Fruit fly (Drosophila melanogaster) whole organism, prepupa: ENCODE measurements around the gene Cyp4ac2.

Experiments used
- Blimp-1 ChIP-seq: fragments of 200-800 bp; sonication (Bioruptor generic); optimal IDR thresholded peaks from 3 replicates; lab custom pipeline; 2017; ENCODE audit warnings: missing biosample characterization, missing genetic modification characterization, mild to moderate bottlenecking, moderate library complexity, missing genetic modification reagents
- CG10669 ChIP-seq: fragments of 200-800 bp; sonication (Bioruptor generic); optimal IDR thresholded peaks from 3 replicates; lab custom pipeline; 2018; ENCODE audit warnings: missing biosample characterization, mild to moderate bottlenecking, missing genetic modification characterization, moderate library complexity
- CG1621 ChIP-seq: fragments of 200-800 bp; sonication (Bioruptor generic); optimal IDR thresholded peaks from 3 replicates; lab custom pipeline; 2018; ENCODE audit warnings: missing biosample characterization, mild to moderate bottlenecking, missing genetic modification characterization
- CG16779 ChIP-seq: fragments of 200-800 bp; sonication (Bioruptor generic); optimal IDR thresholded peaks from 3 replicates; lab custom pipeline; 2017; ENCODE audit warnings: missing biosample characterization, mild to moderate bottlenecking, missing genetic modification characterization
- CG32006 ChIP-seq: fragments of 200-800 bp; sonication (Bioruptor generic); optimal IDR thresholded peaks from 3 replicates; lab custom pipeline; 2017; ENCODE audit warnings: missing biosample characterization, mild to moderate bottlenecking, missing genetic modification characterization
- CG34406 ChIP-seq: fragments of 200-800 bp; sonication (Bioruptor generic); optimal IDR thresholded peaks from 3 replicates; lab custom pipeline; 2016; ENCODE audit warnings: missing biosample characterization, missing genetic modification characterization
- CG3919 ChIP-seq: fragments of 200-800 bp; sonication (Bioruptor generic); optimal IDR thresholded peaks from 3 replicates; lab custom pipeline; 2016; ENCODE audit warnings: missing biosample characterization, missing genetic modification characterization
- CG4318 ChIP-seq: fragments of 200-800 bp; sonication (Bioruptor generic); optimal IDR thresholded peaks from 3 replicates; lab custom pipeline; 2017; ENCODE audit warnings: missing biosample characterization, mild to moderate bottlenecking, missing genetic modification characterization
- CG6163 ChIP-seq: fragments of 200-800 bp; sonication (Bioruptor generic); IDR thresholded peaks from 3 replicates; pipeline ENCODE4 v1.3.6; 2022; ENCODE audit warnings: missing biosample characterization, missing genetic modification characterization
- CG6276 ChIP-seq: fragments of 200-800 bp; sonication (Bioruptor generic); optimal IDR thresholded peaks from 2 replicates; lab custom pipeline; 2017; ENCODE audit warnings: missing biosample characterization, mild to moderate bottlenecking, missing genetic modification characterization
- CG6792 ChIP-seq: fragments of 200-800 bp; sonication (Bioruptor generic); optimal IDR thresholded peaks from 3 replicates; lab custom pipeline; 2016; ENCODE audit warnings: missing biosample characterization, missing genetic modification characterization
- CG6808 ChIP-seq: fragments of 200-800 bp; sonication (Bioruptor generic); optimal IDR thresholded peaks from 3 replicates; lab custom pipeline; 2017; ENCODE audit warnings: missing biosample characterization, missing genetic modification characterization, mild to moderate bottlenecking, moderate library complexity, missing genetic modification reagents
- CG6854 ChIP-seq: fragments of 200-800 bp; sonication (Bioruptor generic); optimal IDR thresholded peaks from 2 replicates; lab custom pipeline; 2017; ENCODE audit warnings: missing biosample characterization, mild to moderate bottlenecking, missing genetic modification characterization
- CG8119 ChIP-seq: fragments of 200-800 bp; sonication (Bioruptor generic); IDR thresholded peaks from 3 replicates; pipeline ENCODE4 v1.3.6; 2022; ENCODE audit warnings: missing biosample characterization, missing genetic modification characterization
- CG8632 ChIP-seq: fragments of 200-800 bp; sonication (Bioruptor generic); optimal IDR thresholded peaks from 3 replicates; lab custom pipeline; 2016; ENCODE audit warnings: missing biosample characterization, missing genetic modification characterization
- CG9139 ChIP-seq: fragments of 200-800 bp; sonication (Bioruptor generic); optimal IDR thresholded peaks from 3 replicates; lab custom pipeline; 2017; ENCODE audit warnings: missing biosample characterization, mild to moderate bottlenecking, missing genetic modification characterization
- Eip75B ChIP-seq: fragments of 200-800 bp; sonication (Bioruptor generic); optimal IDR thresholded peaks from 3 replicates; lab custom pipeline; 2016; ENCODE audit warnings: missing biosample characterization, missing genetic modification characterization
- Eip78C ChIP-seq: fragments of 200-800 bp; sonication (Bioruptor generic); peaks from one replicate; lab custom pipeline; 2016; ENCODE audit warnings: missing biosample characterization, missing genetic modification characterization
- Eip93F ChIP-seq: fragments of 200-800 bp; sonication (Bioruptor generic); optimal IDR thresholded peaks from 2 replicates; lab custom pipeline; 2016; ENCODE audit warnings: missing biosample characterization, mild to moderate bottlenecking, missing genetic modification characterization
- Gug ChIP-seq: fragments of 200-800 bp; sonication (Bioruptor generic); IDR thresholded peaks from 2 replicates; pipeline ENCODE4 v1.3.6; 2022; ENCODE audit warnings: missing biosample characterization, missing genetic modification characterization
- Hr38 ChIP-seq: sonication (Bioruptor generic); optimal IDR thresholded peaks from 2 replicates; lab custom pipeline; 2016; ENCODE audit warnings: missing biosample characterization, missing genetic modification characterization
- Hr39 ChIP-seq: fragments of 200-800 bp; sonication (Bioruptor generic); optimal IDR thresholded peaks from 2 replicates; lab custom pipeline; 2016; ENCODE audit warnings: missing biosample characterization, missing genetic modification characterization
- Hr4 ChIP-seq: fragments of 200-800 bp; sonication (Bioruptor generic); optimal IDR thresholded peaks from 3 replicates; lab custom pipeline; 2016; ENCODE audit warnings: missing biosample characterization, missing genetic modification characterization
- Met ChIP-seq: fragments of 200-800 bp; sonication (Bioruptor generic); optimal IDR thresholded peaks from 3 replicates; lab custom pipeline; 2016; ENCODE audit warnings: missing biosample characterization, missing genetic modification characterization
- Sox102F ChIP-seq: fragments of 200-800 bp; sonication (Bioruptor generic); optimal IDR thresholded peaks from 2 replicates; lab custom pipeline; 2016; ENCODE audit warnings: missing biosample characterization, mild to moderate bottlenecking, missing genetic modification characterization
- Sox15 ChIP-seq: fragments of 200-800 bp; sonication (Bioruptor generic); optimal IDR thresholded peaks from 3 replicates; lab custom pipeline; 2016; ENCODE audit warnings: missing biosample characterization, missing genetic modification characterization
- achi ChIP-seq: fragments of 200-800 bp; sonication (Bioruptor generic); optimal IDR thresholded peaks from 3 replicates; lab custom pipeline; 2016; ENCODE audit warnings: missing biosample characterization, missing genetic modification characterization
- acj6 ChIP-seq: fragments of 200-800 bp; sonication (Bioruptor generic); optimal IDR thresholded peaks from 3 replicates; lab custom pipeline; 2016; ENCODE audit warnings: missing biosample characterization, missing genetic modification characterization
- dsx ChIP-seq: fragments of 200-800 bp; optimal IDR thresholded peaks from 3 replicates; lab custom pipeline; 2019; ENCODE audit warnings: missing biosample characterization, mild to moderate bottlenecking, missing genetic modification characterization, moderate library complexity; ENCODE audit not compliant: poor library complexity, severe bottlenecking
- eg ChIP-seq: fragments of 200-800 bp; sonication (Bioruptor generic); IDR thresholded peaks from 3 replicates; pipeline ENCODE4 v1.3.6; 2022; ENCODE audit warnings: missing biosample characterization, missing genetic modification characterization
- esn ChIP-seq: fragments of 200-800 bp; sonication (Bioruptor generic); optimal IDR thresholded peaks from 2 replicates; lab custom pipeline; 2016; ENCODE audit warnings: missing biosample characterization, mild to moderate bottlenecking, missing genetic modification characterization, moderate library complexity
- lz ChIP-seq: fragments of 200-800 bp; sonication (Bioruptor generic); optimal IDR thresholded peaks from 3 replicates; lab custom pipeline; 2016; ENCODE audit warnings: missing biosample characterization, missing genetic modification characterization
- net ChIP-seq: fragments of 200-800 bp; sonication (Bioruptor generic); optimal IDR thresholded peaks from 3 replicates; lab custom pipeline; 2016; ENCODE audit warnings: missing biosample characterization, missing genetic modification characterization
- ss ChIP-seq, 2 experiments: fragments of 200-800 bp; sonication (Bioruptor generic); optimal IDR thresholded peaks; 2 replicates in 1 of 2; 3 replicates in 1 of 2; lab custom pipeline; 2017 to 2018; ENCODE audit warnings: mild to moderate bottlenecking in 2 of 2, missing biosample characterization in 2 of 2, missing genetic modification characterization in 2 of 2, moderate library complexity in 1 of 2
- svp ChIP-seq: fragments of 200-800 bp; sonication (Bioruptor generic); peaks from one replicate; lab custom pipeline; 2016; ENCODE audit warnings: missing biosample characterization, missing genetic modification characterization
- topi ChIP-seq: fragments of 200-800 bp; sonication (Bioruptor generic); optimal IDR thresholded peaks from 3 replicates; lab custom pipeline; 2016; ENCODE audit warnings: missing biosample characterization, missing genetic modification characterization
- vri ChIP-seq: fragments of 200-800 bp; sonication (Bioruptor generic); optimal IDR thresholded peaks from 3 replicates; lab custom pipeline; 2016; ENCODE audit warnings: missing biosample characterization, mild to moderate bottlenecking, missing genetic modification characterization

The Cyp4ac2 gene

DNA sequence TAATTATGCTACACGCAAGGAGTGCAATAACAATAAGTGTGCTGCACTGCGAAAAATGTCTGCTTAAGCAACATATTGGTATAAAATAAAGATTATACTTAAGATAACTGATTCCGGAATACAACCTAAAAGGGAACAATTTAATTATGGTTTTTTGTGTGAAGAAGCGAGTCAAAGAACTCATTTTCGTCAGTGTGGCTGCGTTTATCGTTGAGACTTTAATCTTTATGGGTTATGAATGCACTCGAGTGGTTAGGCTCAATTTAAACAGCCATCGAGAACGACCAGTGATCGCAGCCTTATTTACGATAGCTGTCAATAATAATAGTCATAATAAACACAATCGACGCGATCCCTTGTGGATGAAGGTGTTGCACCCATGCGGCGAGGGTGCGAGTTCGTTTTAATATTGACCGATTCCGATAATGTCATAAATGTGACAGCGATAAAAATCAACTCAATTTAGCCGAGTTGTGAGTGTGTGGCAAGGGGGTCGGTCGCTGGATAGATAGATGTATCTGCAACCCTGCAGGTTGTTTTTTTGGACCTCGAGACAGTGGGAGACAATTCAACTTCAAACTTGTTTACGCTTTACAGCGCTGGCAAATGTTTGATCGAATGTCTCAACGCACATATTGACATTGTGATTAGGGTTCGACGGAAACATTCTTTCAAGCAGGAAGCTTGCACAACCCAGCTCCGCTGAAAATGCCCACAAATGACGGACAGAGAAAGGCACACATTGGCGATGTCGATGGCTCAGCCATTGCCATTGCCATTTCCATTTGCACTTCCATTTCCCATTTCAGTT lies 10.0 kb upstream of the Cyp4ac2 start (continued):
- TF ChIP-seq CG9139 (GFP tag; lab: Kevin White, UChicago), result peak; percentile 12
- TF ChIP-seq CG34406 (GFP tag; lab: Kevin White, UChicago), result peak; percentile 61
- TF ChIP-seq CG3919 (GFP tag; lab: Kevin White, UChicago), result peak; percentile 47
- TF ChIP-seq CG1621, result peak; percentile 9
- peak; percentile 88 for TF ChIP-seq esn (GFP tag; lab: Kevin White, UChicago)
- peak; percentile 88 for TF ChIP-seq Eip78C (GFP tag; lab: Kevin White, UChicago)
- TF ChIP-seq Met (GFP tag; lab: Kevin White, UChicago), result peak; percentile 89
- peak; percentile 61 for TF ChIP-seq CG6792 (GFP tag; lab: Kevin White, UChicago)
- peak; percentile 64 for TF ChIP-seq CG8632
- TF ChIP-seq Eip93F (GFP tag; lab: Kevin White, UChicago), result peak; percentile 84
- TF ChIP-seq CG10669 (GFP tag; lab: Kevin White, UChicago), result peak; percentile 59
- peak; percentile 44; the same call in 1 of the 3 replicates for TF ChIP-seq CG8119 (GFP tag; lab: Robert Waterston, UW)
- TF ChIP-seq CG6163 (GFP tag; lab: Robert Waterston, UW), result peak; percentile 80
- TF ChIP-seq Gug (GFP tag; lab: Robert Waterston, UW), result peak; percentile 20; the same call in 1 of the 2 replicates
- TF ChIP-seq Blimp-1 (GFP tag; lab: Kevin White, UChicago), result peak; percentile 25
- peak; percentile 53 for TF ChIP-seq Eip75B (GFP tag; lab: Kevin White, UChicago)
- TF ChIP-seq CG4318 (GFP tag; lab: Kevin White, UChicago), result peak; percentile 6
- peak; percentile 86 for TF ChIP-seq Sox102F (GFP tag; lab: Kevin White, UChicago)
- TF ChIP-seq achi (GFP tag; lab: Kevin White, UChicago), result peak; percentile 63
- TF ChIP-seq svp (GFP tag; lab: Kevin White, UChicago), result peak; percentile 98
- peak; percentile 51 for TF ChIP-seq Hr4 (GFP tag; lab: Kevin White, UChicago)
- TF ChIP-seq Hr38, result no peak
- peak; percentile 56 for TF ChIP-seq net (GFP tag; lab: Kevin White, UChicago)
- TF ChIP-seq CG32006 (GFP tag; lab: Kevin White, UChicago), result peak; percentile 26
- TF ChIP-seq topi (GFP tag; lab: Kevin White, UChicago), result peak; percentile 84
- peak; percentile 64 for TF ChIP-seq eg (GFP tag; lab: Robert Waterston, UW)
- TF ChIP-seq Sox15 (GFP tag; lab: Kevin White, UChicago), result peak; percentile 54
- TF ChIP-seq acj6 (GFP tag; lab: Kevin White, UChicago), result peak; percentile 78

dm6 chr2L:5259076-5259843 lies 6.9 kb upstream of the Cyp4ac2 start:
- TF ChIP-seq ss (GFP tag; optimal IDR thresholded peaks at IDR 0.05; lab: Kevin White, UChicago), result peak; percentile 41 to 77
- TF ChIP-seq CG1621, result peak; percentile 11
- TF ChIP-seq lz (GFP tag; lab: Kevin White, UChicago), result no peak
- TF ChIP-seq dsx (GFP tag; lab: Kevin White, UChicago), result peak; percentile 35
- TF ChIP-seq CG6808 (GFP tag; lab: Kevin White, UChicago), result peak; percentile 23
- TF ChIP-seq vri (GFP tag; lab: Kevin White, UChicago), result peak; percentile 66
- peak; percentile 13 for TF ChIP-seq Sox102F (GFP tag; lab: Kevin White, UChicago)
- peak; percentile 3 for TF ChIP-seq CG6854
- TF ChIP-seq CG16779 (tag; lab: Kevin White, UChicago), result no peak
- TF ChIP-seq Hr39 (GFP tag; lab: Kevin White, UChicago), result no peak
- 0 out of 3 replicates have a peak, but pooled peaks have one; percentile 29 for TF ChIP-seq CG6163 (GFP tag; lab: Robert Waterston, UW)
- TF ChIP-seq CG6276 (GFP tag; lab: Kevin White, UChicago), result no peak
- no peak for TF ChIP-seq CG8119 (GFP tag; lab: Robert Waterston, UW)
- no peak for TF ChIP-seq CG32006 (GFP tag; lab: Kevin White, UChicago)
